Fruit fly (Drosophila melanogaster) whole organism, pupa: Measurements from ENCODE around the gene CG43783.

Experiments
- CG12605 ChIP-seq: fragments of 200-800 bp; sonication (Bioruptor generic); IDR thresholded peaks from 2 replicates; pipeline ENCODE4 v1.3.6; 2022; ENCODE audit warnings: missing biosample characterization, missing genetic modification characterization
- CG13204 ChIP-seq: fragments of 200-800 bp; sonication (Bioruptor generic); optimal IDR thresholded peaks from 2 replicates; lab custom pipeline; 2018; ENCODE audit warnings: missing biosample characterization, mild to moderate bottlenecking, missing genetic modification characterization, moderate library complexity
- CG14655 ChIP-seq: fragments of 200-800 bp; sonication (Bioruptor generic); optimal IDR thresholded peaks from 3 replicates; lab custom pipeline; 2017; ENCODE audit warnings: mild to moderate bottlenecking, missing biosample characterization, missing genetic modification reagents, missing genetic modification characterization
- CG32121 ChIP-seq: fragments of 200-800 bp; sonication (Bioruptor generic); IDR thresholded peaks from 2 replicates; pipeline ENCODE4 v1.3.6; 2022; ENCODE audit warnings: missing biosample characterization, missing genetic modification characterization
- D1 ChIP-seq: fragments of 200-800 bp; sonication (Bioruptor generic); optimal IDR thresholded peaks from 2 replicates; lab custom pipeline; 2018; ENCODE audit warnings: missing biosample characterization, mild to moderate bottlenecking, missing genetic modification characterization, moderate library complexity
- EcR ChIP-seq: fragments of 200-800 bp; sonication (Bioruptor generic); optimal IDR thresholded peaks from 3 replicates; lab custom pipeline; 2019; ENCODE audit warnings: missing biosample characterization, missing genetic modification characterization, mild to moderate bottlenecking, moderate library complexity, missing genetic modification reagents
- gl ChIP-seq: fragments of 200-800 bp; sonication (Bioruptor generic); optimal IDR thresholded peaks from 2 replicates; lab custom pipeline; 2018; ENCODE audit warnings: missing biosample characterization, mild to moderate bottlenecking, missing genetic modification characterization
- rn ChIP-seq: fragments of 200-800 bp; sonication (Bioruptor generic); IDR thresholded peaks from 2 replicates; pipeline ENCODE4 v1.3.6; 2022; ENCODE audit warnings: missing biosample characterization, missing genetic modification characterization

DNA sequence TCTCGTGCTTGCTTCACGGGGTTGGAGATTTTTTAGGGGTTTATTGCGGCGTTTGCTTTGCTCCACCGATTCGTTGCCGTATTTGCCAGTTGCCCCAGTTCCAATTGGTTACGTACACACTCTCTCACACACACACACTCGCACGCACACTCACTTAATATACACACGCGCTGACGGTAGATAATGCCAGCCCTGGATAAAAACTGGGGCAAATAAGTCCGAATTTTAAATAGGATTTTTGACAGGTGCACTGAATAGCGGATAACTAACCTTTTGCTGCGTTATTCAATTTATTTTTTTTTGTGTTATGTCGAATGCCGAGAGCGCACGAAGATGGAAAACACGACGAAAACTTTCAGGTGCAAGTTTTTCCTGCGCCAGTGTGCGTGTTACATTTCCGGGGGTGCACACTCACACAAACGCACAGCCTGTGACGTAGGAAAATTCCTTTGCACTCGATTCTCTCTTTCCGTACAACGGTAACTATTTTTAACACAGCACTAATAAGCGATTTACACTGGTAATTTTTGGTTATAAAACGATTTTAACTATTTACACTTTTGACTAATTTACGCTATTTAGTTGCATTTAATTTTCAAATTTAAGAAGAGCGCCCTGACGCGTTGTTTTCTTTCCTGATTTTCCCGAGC is 1.4 kb downstream of the CG43783 start:
- TF ChIP-seq EcR (no peak), rn (GFP tag; lab: Robert Waterston, UW) (no peak), CG14655 (no peak), CG32121 (GFP tag; lab: Robert Waterston, UW) (no peak; the same call in 1 of the 2 replicates), gl (tag; lab: Kevin White, UChicago) (no peak), CG13204 (GFP tag; lab: Kevin White, UChicago) (no peak), CG12605 (GFP tag; lab: Robert Waterston, UW) (no peak), D1 (tag; lab: Kevin White, UChicago) (no peak)
